Worm (Caenorhabditis elegans): ENCODE results near the gene C45B11.2.

DNA sequence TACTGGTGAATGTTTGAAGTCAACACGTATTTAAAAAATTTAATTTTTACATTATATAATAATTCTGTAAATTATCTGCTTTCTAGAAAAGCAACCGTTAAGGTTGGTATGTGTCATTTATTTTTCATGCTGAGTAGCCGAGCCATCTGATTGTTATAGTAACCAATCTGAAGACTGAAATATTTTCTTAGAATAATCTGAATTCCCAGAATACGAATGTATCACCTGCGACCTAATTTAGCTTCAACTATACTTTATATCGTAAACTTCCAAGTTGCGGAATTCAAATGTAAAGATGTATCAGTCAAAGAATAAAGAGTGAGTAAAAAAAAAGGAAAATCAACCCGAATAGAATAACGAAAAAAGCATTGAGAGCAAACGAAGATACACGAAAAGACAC is 9.3 kb upstream of the C45B11.2 start:
- TF ChIP-seq nfya-2 (GFP tag; IDR thresholded peaks at IDR 0.05), result no peak
- TF ChIP-seq T26A5.8 (tag; optimal IDR thresholded peaks at IDR 0.05), result no peak
- TF ChIP-seq ama-1 (optimal IDR thresholded peaks at IDR 0.05), result no peak
- no peak for TF ChIP-seq ama-1 (GFP tag; optimal IDR thresholded peaks at IDR 0.05)
- TF ChIP-seq hmg-20 (GFP tag; IDR thresholded peaks at IDR 0.05), result no peak
- TF ChIP-seq unc-62 (GFP tag; optimal IDR thresholded peaks at IDR 0.05), result no peak
- TF ChIP-seq madf-10 (tag; optimal IDR thresholded peaks at IDR 0.05), result no peak
- TF ChIP-seq cebp-1 (GFP tag; IDR thresholded peaks at IDR 0.05), result no peak
- TF ChIP-seq cebp-1 (tag; optimal IDR thresholded peaks at IDR 0.05), result no peak
- TF ChIP-seq ceh-40 (GFP tag; IDR thresholded peaks at IDR 0.05), result no peak
- TF ChIP-seq lsy-27 (tag; optimal IDR thresholded peaks at IDR 0.05; ENCODE audit: borderline replicate concordance, insufficient read depth), result no peak
- no peak for TF ChIP-seq hlh-26 (GFP tag; conservative IDR thresholded peaks at IDR 0.05)
- TF ChIP-seq hmg-1.2 (GFP tag; IDR thresholded peaks at IDR 0.05), result no peak

Data from whole organism, young adult.